Worm (Caenorhabditis elegans): ENCODE measurements around the gene F49F1.4.
"Not testable (repeated sequence)": the region's sequence is repeated elsewhere in the genome, so short reads cannot be mapped to it uniquely, and the experiment has no call there.

Gene F49F1.4

DNA sequence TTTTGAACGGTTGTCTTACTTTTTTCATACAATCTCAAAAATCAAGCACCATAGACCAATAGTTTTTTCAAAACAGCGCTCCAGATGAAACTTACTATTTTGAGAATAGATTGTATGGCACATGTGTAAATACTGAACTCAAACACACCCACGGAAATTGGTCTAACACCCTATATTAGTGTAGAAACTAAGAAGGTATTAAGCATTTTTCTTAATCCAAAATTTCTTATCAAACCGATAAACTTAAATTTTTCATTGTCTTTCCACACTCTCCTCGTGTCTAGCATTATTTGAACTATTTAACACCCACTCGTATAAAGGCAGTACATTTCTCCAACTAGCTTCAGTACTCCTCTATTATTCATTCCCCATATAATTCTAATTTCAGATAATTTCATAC is 34.6 kb upstream of the F49F1.4 start:
- TF ChIP-seq elt-2 (tag; optimal IDR thresholded peaks at IDR 0.05) (peak; percentile 58), ets-5 (GFP tag; IDR thresholded peaks at IDR 0.05) (no peak), nhr-85 (tag) (no peak), efl-1 (optimal IDR thresholded peaks at IDR 0.05) (no peak), efl-1 (GFP tag; optimal IDR thresholded peaks at IDR 0.05 in 1 of 2) (peak in 1 of 2 experiments; percentile 57), pqm-1 (tag; optimal IDR thresholded peaks at IDR 0.05) (no peak), mdl-1 (tag; optimal IDR thresholded peaks at IDR 0.05) (no peak), efl-3 (GFP tag; optimal IDR thresholded peaks at IDR 0.05) (no peak), zag-1 (tag; optimal IDR thresholded peaks at IDR 0.05) (no peak), unc-30 (tag; optimal IDR thresholded peaks at IDR 0.05) (no peak), nhr-12 (tag; optimal IDR thresholded peaks at IDR 0.05) (no peak), vab-15 (tag; optimal IDR thresholded peaks at IDR 0.05) (no peak)

DNA sequence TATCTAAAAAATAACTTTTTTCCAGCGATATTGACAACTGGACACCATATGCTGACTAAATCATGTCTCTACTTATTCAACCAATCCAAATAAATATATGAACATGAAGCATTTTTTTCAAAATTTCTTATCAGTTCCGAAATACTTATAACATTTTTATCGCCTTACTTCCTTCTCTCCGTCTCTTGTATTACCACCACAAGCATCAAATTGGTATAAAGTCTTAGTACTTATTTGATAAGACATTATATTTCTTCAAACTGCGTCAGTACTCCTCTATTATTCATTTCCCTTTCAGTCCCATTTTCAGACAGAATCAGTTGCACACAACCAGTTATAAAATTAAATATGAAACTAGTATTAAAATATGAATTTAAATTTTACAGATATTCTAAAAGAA is 32.4 kb upstream of the F49F1.4 start:
- no peak for TF ChIP-seq tlp-1 (tag; optimal IDR thresholded peaks at IDR 0.05)
- no peak for TF ChIP-seq lsy-2 (tag; optimal IDR thresholded peaks at IDR 0.05)
- TF ChIP-seq jun-1 (tag; optimal IDR thresholded peaks at IDR 0.05), result peak; percentile 34
- no peak for TF ChIP-seq fkh-8 (tag; optimal IDR thresholded peaks at IDR 0.05)
- TF ChIP-seq aha-1 (tag; optimal IDR thresholded peaks at IDR 0.05), result no peak
- no peak for TF ChIP-seq tbx-2 (tag; optimal IDR thresholded peaks at IDR 0.05)
- peak; percentile 92 for TF ChIP-seq elt-2 (tag; optimal IDR thresholded peaks at IDR 0.05)
- TF ChIP-seq ztf-11 (tag; optimal IDR thresholded peaks at IDR 0.05), result no peak
- TF ChIP-seq efl-1 (optimal IDR thresholded peaks at IDR 0.05), result no peak
- peak in 1 of 2 experiments; percentile 38 for TF ChIP-seq efl-1 (GFP tag; optimal IDR thresholded peaks at IDR 0.05 in 1 of 2)
- TF ChIP-seq mab-9 (GFP tag; IDR thresholded peaks at IDR 0.05), result no peak
- TF ChIP-seq blmp-1 (tag; optimal IDR thresholded peaks at IDR 0.05), result no peak
- TF ChIP-seq nhr-90 (tag; optimal IDR thresholded peaks at IDR 0.05; ENCODE audit: poor library complexity), result peak; percentile 1
- no peak for TF ChIP-seq unc-130 (tag; optimal IDR thresholded peaks at IDR 0.05)
- no peak for TF ChIP-seq ceh-63 (GFP tag; optimal IDR thresholded peaks at IDR 0.05)

DNA sequence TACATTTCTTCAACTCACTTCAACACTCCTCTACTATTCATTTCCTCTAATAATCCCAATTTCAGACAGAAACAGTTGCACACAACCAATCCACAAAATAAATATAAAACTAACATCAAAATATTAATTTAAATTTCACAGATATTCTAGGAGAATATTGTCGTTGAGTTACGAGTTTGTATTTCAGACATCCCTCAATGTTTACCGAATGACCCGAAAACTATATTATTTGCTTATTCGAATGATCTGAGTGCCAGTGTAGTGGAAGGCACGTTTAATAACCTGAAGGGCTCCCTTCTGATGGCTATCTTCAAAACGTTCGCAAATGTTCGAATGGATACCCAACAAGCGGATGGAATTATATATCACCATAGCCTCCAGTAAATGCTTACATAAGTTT is 29.2 kb upstream of the F49F1.4 start, which contains the start of gene R07C12.3:
R07C12.3 (plus strand) TSS at position 301 of the 400 bp plus-strand sequence.
- no peak for TF ChIP-seq mef-2 (tag; optimal IDR thresholded peaks at IDR 0.05)
- TF ChIP-seq ets-5 (GFP tag; IDR thresholded peaks at IDR 0.05), result no peak

DNA sequence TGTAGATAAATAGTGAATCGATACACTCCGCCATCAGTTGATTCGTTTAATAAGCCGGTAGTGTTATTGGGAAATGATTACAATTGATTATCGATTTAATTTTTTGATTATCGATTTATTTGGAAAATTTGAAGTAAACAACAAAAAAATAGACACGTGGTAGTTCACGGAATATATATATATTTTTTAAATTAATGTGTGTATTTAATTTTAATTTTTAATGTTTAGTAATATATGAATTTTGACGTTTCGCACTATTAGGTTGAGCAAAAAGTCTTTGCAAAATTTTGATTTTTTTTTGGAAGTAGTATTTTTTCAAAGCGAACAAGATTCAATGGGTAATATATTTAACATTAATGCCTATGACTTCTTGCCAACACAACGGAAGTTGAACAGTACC is 27.5 kb upstream of the F49F1.4 start, which contains the start of gene F49F1.12:
F49F1.12 (minus strand) TSS at position 101 of the 400 bp plus-strand sequence.
- TF ChIP-seq snpc-4 (tag; optimal IDR thresholded peaks at IDR 0.05); lin-39 (tag; optimal IDR thresholded peaks at IDR 0.05); dpl-1 (GFP tag; optimal IDR thresholded peaks at IDR 0.05): not testable (repeated sequence)

DNA sequence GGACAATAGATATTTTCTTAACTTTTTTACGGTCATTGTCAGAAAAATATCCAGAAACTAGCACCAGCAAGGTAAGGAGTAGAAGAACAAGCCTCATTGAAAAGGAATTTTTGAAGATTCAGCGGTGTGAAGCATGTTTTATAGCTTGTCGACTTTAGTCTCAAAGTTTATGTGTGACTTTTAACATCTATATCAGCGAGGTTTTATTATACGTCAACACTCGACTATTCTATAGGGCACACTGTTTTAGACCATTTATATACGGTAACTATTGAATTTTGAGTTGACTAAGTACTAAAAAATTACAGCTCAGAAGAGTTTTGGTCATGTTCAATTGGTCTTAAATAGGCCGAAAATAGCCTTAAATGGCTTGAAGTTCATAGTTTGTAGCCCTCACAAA is 25.8 kb upstream of the F49F1.4 start, which contains the start of gene F49F1.11:
F49F1.11 (minus strand) TSS at position 101 of the 400 bp plus-strand sequence.
- TF ChIP-seq fos-1 (tag; optimal IDR thresholded peaks at IDR 0.05) (no peak), ceh-82 (tag; optimal IDR thresholded peaks at IDR 0.05) (no peak), blmp-1 (tag; optimal IDR thresholded peaks at IDR 0.05) (no peak), mep-1 (tag; optimal IDR thresholded peaks at IDR 0.05) (no peak), egl-27 (tag; optimal IDR thresholded peaks at IDR 0.05) (no peak), mef-2 (tag; optimal IDR thresholded peaks at IDR 0.05) (no peak), nhr-85 (tag) (no peak), sup-37 (GFP tag; optimal IDR thresholded peaks at IDR 0.05) (no peak), lin-14 (GFP tag; optimal IDR thresholded peaks at IDR 0.05) (no peak), ceh-63 (GFP tag; optimal IDR thresholded peaks at IDR 0.05) (no peak), nhr-47 (tag; optimal IDR thresholded peaks at IDR 0.05) (no peak), pax-3 (tag; optimal IDR thresholded peaks at IDR 0.05) (no peak), zip-4 (GFP tag; optimal IDR thresholded peaks at IDR 0.05) (no peak)

All from whole organism, L1 larva.